Worm (Caenorhabditis elegans): ENCODE data around the gene grl-29.

- TF ChIP-seq unc-62 (GFP tag; optimal IDR thresholded peaks at IDR 0.05), result no peak
- TF ChIP-seq ceh-39 (tag; optimal IDR thresholded peaks at IDR 0.05), result no peak
- no peak for TF ChIP-seq flh-1 (GFP tag; optimal IDR thresholded peaks at IDR 0.05)
- no peak for TF ChIP-seq nhr-28 (tag; optimal IDR thresholded peaks at IDR 0.05)
- no peak for TF ChIP-seq nhr-12 (tag; optimal IDR thresholded peaks at IDR 0.05)
- TF ChIP-seq elt-1 (tag; optimal IDR thresholded peaks at IDR 0.05; ENCODE audit: borderline replicate concordance, insufficient read depth), result no peak
- TF ChIP-seq lsy-2 (tag; optimal IDR thresholded peaks at IDR 0.05), result no peak
- no peak for TF ChIP-seq nhr-237 (tag; optimal IDR thresholded peaks at IDR 0.05)
- TF ChIP-seq mab-5 (tag; optimal IDR thresholded peaks at IDR 0.05), result no peak
- no peak for TF ChIP-seq hlh-1 (tag; optimal IDR thresholded peaks at IDR 0.05)
- TF ChIP-seq pha-4 (tag; optimal IDR thresholded peaks at IDR 0.05), result no peak
- TF ChIP-seq lin-13 (tag; optimal IDR thresholded peaks at IDR 0.05), result no peak
- no peak for TF ChIP-seq snpc-4 (tag; optimal IDR thresholded peaks at IDR 0.05)
These were observed 26.6 kb upstream of the grl-29 start for ce11 chrV:3581643-3582042.

Measured in whole organism, mixed stage, embryonic.